Fruit fly (Drosophila melanogaster) whole organism, embryonic: ENCODE data around the gene mus201.

Experiments
- Bdp1 ChIP-seq: fragments of 200-800 bp; sonication (Bioruptor generic); optimal IDR thresholded peaks from 3 replicates; lab custom pipeline; 2016; ENCODE audit warnings: missing biosample characterization, missing genetic modification characterization
- CG10431 ChIP-seq: fragments of 200-800 bp; sonication (Bioruptor generic); optimal IDR thresholded peaks from 3 replicates; lab custom pipeline; 2018; ENCODE audit warnings: missing biosample characterization, mild to moderate bottlenecking, missing genetic modification characterization
- CG10565 ChIP-seq: fragments of 200-800 bp; sonication (Bioruptor generic); optimal IDR thresholded peaks from 3 replicates; lab custom pipeline; 2016; ENCODE audit warnings: missing biosample characterization, mild to moderate bottlenecking, missing genetic modification characterization
- CG11085 ChIP-seq: fragments of 200-800 bp; sonication (Bioruptor generic); IDR thresholded peaks from 2 replicates; pipeline ENCODE4 v1.3.6; 2022; ENCODE audit warnings: missing biosample characterization, missing genetic modification characterization
- CG12219 ChIP-seq: fragments of 200-800 bp; sonication (Bioruptor generic); optimal IDR thresholded peaks from 3 replicates; lab custom pipeline; 2018; ENCODE audit warnings: missing biosample characterization, mild to moderate bottlenecking, missing genetic modification characterization
- CG12299 ChIP-seq: fragments of 200-800 bp; sonication (Bioruptor generic); optimal IDR thresholded peaks from 2 replicates; lab custom pipeline; 2018; ENCODE audit warnings: missing biosample characterization, mild to moderate bottlenecking, missing genetic modification characterization
- CG13296 ChIP-seq: fragments of 200-800 bp; sonication (Bioruptor generic); optimal IDR thresholded peaks from 3 replicates; lab custom pipeline; 2018; ENCODE audit warnings: missing biosample characterization, mild to moderate bottlenecking, missing genetic modification characterization
- CG18599 ChIP-seq: fragments of 200-800 bp; sonication (Bioruptor generic); optimal IDR thresholded peaks from 3 replicates; lab custom pipeline; 2017; ENCODE audit warnings: missing biosample characterization, missing genetic modification characterization, mild to moderate bottlenecking, moderate library complexity, missing genetic modification reagents
- CG2712 ChIP-seq: fragments of 200-800 bp; optimal IDR thresholded peaks from 3 replicates; lab custom pipeline; 2019; ENCODE audit warnings: missing biosample characterization, mild to moderate bottlenecking, missing genetic modification characterization, moderate library complexity
- CG30431 ChIP-seq: fragments of 200-800 bp; sonication (Bioruptor generic); optimal IDR thresholded peaks from 2 replicates; lab custom pipeline; 2017; ENCODE audit warnings: missing biosample characterization, missing genetic modification characterization
- CG31365 ChIP-seq: fragments of 200-800 bp; sonication (Bioruptor generic); optimal IDR thresholded peaks from 2 replicates; lab custom pipeline; 2018; ENCODE audit warnings: missing biosample characterization, mild to moderate bottlenecking, missing genetic modification characterization
- CG32532 ChIP-seq: fragments of 200-800 bp; sonication (Bioruptor generic); IDR thresholded peaks from 2 replicates; pipeline ENCODE4 v1.3.6; 2022; ENCODE audit warnings: missing biosample characterization, missing genetic modification characterization
- CG34376 ChIP-seq: fragments of 200-800 bp; sonication (Bioruptor generic); optimal IDR thresholded peaks from 2 replicates; lab custom pipeline; 2018; ENCODE audit warnings: missing biosample characterization, mild to moderate bottlenecking, missing genetic modification characterization
- CG34422 ChIP-seq: fragments of 200-800 bp; sonication (Bioruptor generic); IDR thresholded peaks from 3 replicates; pipeline ENCODE4 v1.3.6; 2022; ENCODE audit warnings: missing biosample characterization, missing genetic modification characterization
- CG4820 ChIP-seq: fragments of 200-800 bp; sonication (Bioruptor generic); optimal IDR thresholded peaks from 3 replicates; lab custom pipeline; 2016; ENCODE audit warnings: missing biosample characterization, missing genetic modification characterization
- CG5953 ChIP-seq: fragments of 200-800 bp; sonication (Bioruptor generic); IDR thresholded peaks from 2 replicates; pipeline ENCODE4 v1.3.6; 2022; ENCODE audit warnings: missing biosample characterization, missing genetic modification characterization
- CG6813 ChIP-seq: fragments of 200-800 bp; sonication (Bioruptor generic); optimal IDR thresholded peaks from 2 replicates; lab custom pipeline; 2017; ENCODE audit warnings: missing biosample characterization, missing genetic modification characterization, mild to moderate bottlenecking, moderate library complexity, missing genetic modification reagents
- CG7786 ChIP-seq: fragments of 200-800 bp; sonication (Bioruptor generic); optimal IDR thresholded peaks from 2 replicates; lab custom pipeline; 2016; ENCODE audit warnings: missing biosample characterization, missing genetic modification characterization
- CG9932 ChIP-seq: fragments of 200-800 bp; sonication (Bioruptor generic); IDR thresholded peaks from 2 replicates; pipeline ENCODE4 v1.3.6; 2022; ENCODE audit warnings: missing biosample characterization, missing genetic modification characterization
- D19A ChIP-seq: fragments of 200-800 bp; optimal IDR thresholded peaks from 3 replicates; lab custom pipeline; 2019; ENCODE audit warnings: missing biosample characterization, mild to moderate bottlenecking, missing genetic modification characterization, moderate library complexity
- Dfd ChIP-seq, 2 experiments: fragments of >200 bp; optimal IDR thresholded peaks; 2 replicates each; lab custom pipeline; 2017; ENCODE audit warnings: missing biosample characterization in 2 of 2, missing genetic modification characterization in 2 of 2
- HmgD ChIP-seq: fragments of 200-800 bp; sonication (Bioruptor generic); optimal IDR thresholded peaks from 3 replicates; lab custom pipeline; 2016; ENCODE audit warnings: missing biosample characterization, missing genetic modification characterization
- Lhr ChIP-seq: fragments of 200-800 bp; sonication (Bioruptor generic); optimal IDR thresholded peaks from 3 replicates; lab custom pipeline; 2017; ENCODE audit warnings: mild to moderate bottlenecking, missing biosample characterization, missing genetic modification reagents, missing genetic modification characterization
- Lpt ChIP-seq: fragments of >200 bp; optimal IDR thresholded peaks from 2 replicates; lab custom pipeline; 2018; ENCODE audit warnings: missing biosample characterization, missing genetic modification characterization
- NC2β ChIP-seq: fragments of 200-800 bp; sonication (Bioruptor generic); optimal IDR thresholded peaks from 2 replicates; lab custom pipeline; 2016; ENCODE audit warnings: missing biosample characterization, missing genetic modification characterization
- Oaz ChIP-seq: fragments of 200-800 bp; sonication (Bioruptor generic); IDR thresholded peaks from 2 replicates; pipeline ENCODE4 v1.3.6; 2022; ENCODE audit warnings: missing biosample characterization, missing genetic modification characterization
- Optix ChIP-seq: fragments of 200-800 bp; sonication (Bioruptor generic); IDR thresholded peaks from 3 replicates; pipeline ENCODE4 v1.3.6; 2022; ENCODE audit warnings: missing biosample characterization, missing genetic modification characterization
- cas ChIP-seq: fragments of 200-800 bp; sonication (Bioruptor generic); IDR thresholded peaks from 2 replicates; pipeline ENCODE4 v1.3.6; 2022; ENCODE audit warnings: missing biosample characterization, missing genetic modification characterization
- cg ChIP-seq: fragments of 200-800 bp; sonication (Bioruptor generic); optimal IDR thresholded peaks from 3 replicates; lab custom pipeline; 2019; ENCODE audit warnings: missing biosample characterization, mild to moderate bottlenecking, missing genetic modification characterization, moderate library complexity
- crol ChIP-seq: fragments of 200-800 bp; sonication (Bioruptor generic); IDR thresholded peaks from 2 replicates; pipeline ENCODE4 v1.3.6; 2022; ENCODE audit warnings: missing biosample characterization, missing genetic modification characterization
- fd102C ChIP-seq: fragments of 200-800 bp; sonication (Bioruptor generic); optimal IDR thresholded peaks from 2 replicates; lab custom pipeline; 2018; ENCODE audit warnings: missing biosample characterization, mild to moderate bottlenecking, missing genetic modification characterization, moderate library complexity
- gsb-n ChIP-seq: fragments of 200-800 bp; sonication (Bioruptor generic); optimal IDR thresholded peaks from 3 replicates; lab custom pipeline; 2018; ENCODE audit warnings: missing biosample characterization, mild to moderate bottlenecking, missing genetic modification characterization
- jumu ChIP-seq: fragments of 200-800 bp; sonication (Bioruptor generic); optimal IDR thresholded peaks from 3 replicates; lab custom pipeline; 2016; ENCODE audit warnings: missing biosample characterization, missing genetic modification characterization
- knrl ChIP-seq: fragments of 200-800 bp; sonication (Bioruptor generic); IDR thresholded peaks from 3 replicates; pipeline ENCODE4 v1.3.6; 2022; ENCODE audit warnings: missing biosample characterization, missing genetic modification characterization; ENCODE audit not compliant: partially characterized antibody
- lbe ChIP-seq: fragments of 200-800 bp; sonication (Bioruptor generic); optimal IDR thresholded peaks from 2 replicates; lab custom pipeline; 2016; ENCODE audit warnings: missing biosample characterization, mild to moderate bottlenecking, missing genetic modification characterization
- luna ChIP-seq: fragments of 200-800 bp; sonication (Bioruptor generic); optimal IDR thresholded peaks from 2 replicates; lab custom pipeline; 2016; ENCODE audit warnings: missing biosample characterization, missing genetic modification characterization
- mirr ChIP-seq: fragments of 200-800 bp; sonication (Bioruptor generic); optimal IDR thresholded peaks from 3 replicates; lab custom pipeline; 2018; ENCODE audit warnings: missing biosample characterization, mild to moderate bottlenecking, missing genetic modification characterization
- otp ChIP-seq: fragments of 200-800 bp; sonication (Bioruptor generic); IDR thresholded peaks from 3 replicates; pipeline ENCODE4, ENCODE4 v1.3.6; 2022; ENCODE audit warnings: missing biosample characterization, missing genetic modification characterization
- pnt ChIP-seq: fragments of 200-800 bp; sonication (Bioruptor generic); optimal IDR thresholded peaks from 3 replicates; lab custom pipeline; 2016; ENCODE audit warnings: missing biosample characterization, missing genetic modification characterization
- seq ChIP-seq: fragments of 200-800 bp; sonication (Bioruptor generic); IDR thresholded peaks from 2 replicates; pipeline ENCODE4 v1.3.6; 2022; ENCODE audit warnings: missing biosample characterization, missing genetic modification characterization
- slou ChIP-seq: fragments of 200-800 bp; sonication (Bioruptor generic); optimal IDR thresholded peaks from 3 replicates; lab custom pipeline; 2016; ENCODE audit warnings: missing biosample characterization, missing genetic modification characterization
- stwl ChIP-seq: fragments of 200-800 bp; sonication (Bioruptor generic); optimal IDR thresholded peaks from 3 replicates; lab custom pipeline; 2018; ENCODE audit warnings: missing biosample characterization, mild to moderate bottlenecking, missing genetic modification characterization, moderate library complexity
- tap ChIP-seq: fragments of 200-800 bp; optimal IDR thresholded peaks from 3 replicates; lab custom pipeline; 2019; ENCODE audit warnings: missing biosample characterization, mild to moderate bottlenecking, missing genetic modification characterization, moderate library complexity
- tio ChIP-seq: fragments of 200-800 bp; sonication (Bioruptor generic); optimal IDR thresholded peaks from 2 replicates; lab custom pipeline; 2017; ENCODE audit warnings: missing biosample characterization, missing genetic modification characterization, inconsistent platforms
- trh ChIP-seq: fragments of 200-800 bp; sonication (Bioruptor generic); optimal IDR thresholded peaks from 2 replicates; lab custom pipeline; 2016; ENCODE audit warnings: missing biosample characterization, missing genetic modification characterization
- ttk ChIP-seq: fragments of 200-800 bp; sonication (Bioruptor generic); IDR thresholded peaks from 2 replicates; pipeline ENCODE4 v2.1.2; 2022; ENCODE audit warnings: missing biosample characterization, missing genetic modification characterization
- vvl ChIP-seq: fragments of 200-800 bp; sonication (Bioruptor generic); IDR thresholded peaks from 2 replicates; pipeline ENCODE4 v1.3.6; 2022; ENCODE audit warnings: missing biosample characterization, missing genetic modification characterization
- z ChIP-seq: fragments of 200-800 bp; sonication (Bioruptor generic); IDR thresholded peaks from 3 replicates; pipeline ENCODE4 v1.3.6; 2022; ENCODE audit warnings: missing biosample characterization, missing genetic modification characterization
- zf30C ChIP-seq: fragments of 200-800 bp; sonication (Bioruptor generic); optimal IDR thresholded peaks from 3 replicates; lab custom pipeline; 2018; ENCODE audit warnings: missing biosample characterization, mild to moderate bottlenecking, missing genetic modification characterization

Gene mus201

DNA sequence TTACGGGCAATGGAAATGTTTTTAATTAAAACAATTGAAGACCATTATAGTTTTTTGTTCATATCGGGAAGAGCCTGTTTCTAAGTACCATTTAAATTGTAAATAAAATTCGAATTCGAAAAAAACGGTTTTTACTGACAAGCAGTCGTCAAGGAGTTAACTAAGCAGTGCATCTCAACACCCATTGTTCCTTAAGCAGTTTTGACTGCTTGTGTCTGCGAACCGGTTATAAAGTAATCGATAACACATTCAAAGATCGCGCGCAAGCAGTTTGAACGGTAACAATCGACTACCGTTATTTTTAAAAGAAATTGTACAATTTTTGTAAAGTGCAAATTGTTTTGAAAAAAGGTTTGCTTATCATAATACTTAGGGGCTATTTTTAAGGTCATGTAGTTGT is 40.0 kb downstream of the mus201 start (continued):
- TF ChIP-seq Dfd (GFP tag; optimal IDR thresholded peaks at IDR 0.05; lab: Kevin White, UChicago) (peak in 1 of 2 experiments; percentile 98), trh (no peak), stwl (tag; lab: Kevin White, UChicago) (peak; percentile 86), CG10431 (no peak), lbe (GFP tag; lab: Kevin White, UChicago) (no peak), pnt (GFP tag; lab: Kevin White, UChicago) (no peak), ttk (GFP tag; lab: Robert Waterston, UW) (no peak), cas (no peak), tio (no peak), CG5953 (GFP tag; lab: Robert Waterston, UW) (no peak), CG6813 (no peak), CG2712 (tag; lab: Kevin White, UChicago) (peak; percentile 28), otp (GFP tag; lab: Robert Waterston, UW) (no peak), CG30431 (GFP tag; lab: Kevin White, UChicago) (no peak), tap (tag; lab: Kevin White, UChicago) (no peak), luna (GFP tag; lab: Kevin White, UChicago) (no peak), CG10565 (no peak), fd102C (GFP tag; lab: Kevin White, UChicago) (no peak), CG7786 (GFP tag; lab: Kevin White, UChicago) (no peak), CG13296 (no peak), Optix (GFP tag; lab: Robert Waterston, UW) (no peak), crol (GFP tag; lab: Robert Waterston, UW) (no peak), knrl (GFP tag; lab: Robert Waterston, UW) (peak; percentile 69; the same call in 2 of the 3 replicates), CG9932 (0 out of 2 replicates have a peak, but pooled peaks have one; percentile 14), CG11085 (no peak), D19A (no peak), Bdp1 (GFP tag; lab: Kevin White, UChicago) (peak; percentile 91), CG12299 (no peak), gsb-n (no peak), slou (no peak), z (no peak), vvl (GFP tag; lab: Robert Waterston, UW) (no peak), CG34422 (GFP tag; lab: Robert Waterston, UW) (no peak), HmgD (peak; percentile 84), Lpt (GFP tag; lab: Kevin White, UChicago) (no peak), CG32532 (GFP tag; lab: Robert Waterston, UW) (no peak), CG12219 (no peak), mirr (no peak), CG31365 (peak; percentile 100), Oaz (GFP tag; lab: Robert Waterston, UW) (no peak), zf30C (GFP tag; lab: Kevin White, UChicago) (no peak), seq (GFP tag; lab: Robert Waterston, UW) (no peak), jumu (no peak), NC2β (GFP tag; lab: Kevin White, UChicago) (no peak), CG18599 (GFP tag; lab: Kevin White, UChicago) (no peak), cg (GFP tag; lab: Kevin White, UChicago) (no peak), Lhr (GFP tag; lab: Kevin White, UChicago) (peak; percentile 87), CG34376 (GFP tag; lab: Kevin White, UChicago) (no peak), CG4820 (no peak)
- TF ChIP-seq, all 482 proteins: peak for 80
